Fruit fly (Drosophila melanogaster) whole organism: Measurements from ENCODE around the gene Or13a.

Experiments
- Dll ChIP-seq: fragments of >200 bp; optimal IDR thresholded peaks from 2 replicates; lab custom pipeline; 2017
- EcR ChIP-seq, 2 experiments: fragments of >200 bp; optimal IDR thresholded peaks; 2 replicates each; lab custom pipeline; 2017; ENCODE audit warnings: missing biosample characterization in 2 of 2, missing genetic modification characterization in 2 of 2, missing genetic modification reagents in 2 of 2
- psq ChIP-seq: fragments of >200 bp; optimal IDR thresholded peaks from 2 replicates; lab custom pipeline; 2017

DNA sequence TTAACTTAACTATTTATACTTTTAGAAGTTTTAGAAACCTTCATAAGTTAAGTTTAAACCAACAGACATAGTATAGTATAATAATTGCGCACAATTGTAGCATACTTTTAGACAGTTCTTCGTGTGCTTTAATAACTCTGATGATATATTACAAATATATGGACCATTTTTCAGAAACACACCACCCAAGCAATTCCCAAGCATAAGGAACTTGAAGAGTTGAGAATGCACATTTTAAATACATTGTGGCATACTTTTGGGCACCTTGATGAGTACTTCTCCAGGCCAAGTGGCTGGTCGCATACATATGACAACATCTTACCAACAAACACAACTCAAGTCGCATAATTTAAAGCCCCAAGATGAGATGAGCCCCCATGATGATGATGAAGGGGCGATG is 4.6 kb upstream of the Or13a start:
- TF ChIP-seq psq (lab: Kevin White, UChicago) (no peak), EcR (GFP tag; optimal IDR thresholded peaks at IDR 0.05; lab: Kevin White, UChicago) (no peak), Dll (lab: Kevin White, UChicago) (no peak)
